Worm (Caenorhabditis elegans) whole organism, early embryonic: ENCODE data around the gene nhr-202.

Experiments
- ama-1 ChIP-seq: fragments of 150-350 bp; optimal IDR thresholded peaks from 2 replicates; lab custom pipeline; 2014
- ceh-36 ChIP-seq: sonication (generic microtip); optimal IDR thresholded peaks from 2 replicates; lab custom pipeline; 2016; ENCODE audit warnings: missing genetic modification characterization, inconsistent platforms, missing compliant biosample characterization
- flt-1 ChIP-seq: fragments of 200-800 bp; sonication (Bioruptor generic); IDR thresholded peaks from 2 replicates; pipeline ENCODE4 v1.3.6; 2022; ENCODE audit warnings: missing genetic modification characterization, missing compliant biosample characterization
- hmg-4 ChIP-seq: fragments of 200-800 bp; sonication (Bioruptor generic); optimal IDR thresholded peaks from 2 replicates; lab custom pipeline; 2018; ENCODE audit warnings: mild to moderate bottlenecking, missing genetic modification characterization, missing compliant biosample characterization
- hnd-1 ChIP-seq: sonication (generic microtip); optimal IDR thresholded peaks from 2 replicates; lab custom pipeline; 2016; ENCODE audit warnings: missing genetic modification characterization, missing compliant biosample characterization
- scrt-1 ChIP-seq: fragments of 200-800 bp; sonication (Bioruptor generic); IDR thresholded peaks from 2 replicates; pipeline ENCODE4 v1.3.6; 2022; ENCODE audit warnings: missing genetic modification characterization, missing compliant biosample characterization
- tra-4 ChIP-seq: sonication (generic microtip); optimal IDR thresholded peaks from 2 replicates; lab custom pipeline; 2017; ENCODE audit warnings: missing genetic modification characterization, missing compliant biosample characterization

DNA sequence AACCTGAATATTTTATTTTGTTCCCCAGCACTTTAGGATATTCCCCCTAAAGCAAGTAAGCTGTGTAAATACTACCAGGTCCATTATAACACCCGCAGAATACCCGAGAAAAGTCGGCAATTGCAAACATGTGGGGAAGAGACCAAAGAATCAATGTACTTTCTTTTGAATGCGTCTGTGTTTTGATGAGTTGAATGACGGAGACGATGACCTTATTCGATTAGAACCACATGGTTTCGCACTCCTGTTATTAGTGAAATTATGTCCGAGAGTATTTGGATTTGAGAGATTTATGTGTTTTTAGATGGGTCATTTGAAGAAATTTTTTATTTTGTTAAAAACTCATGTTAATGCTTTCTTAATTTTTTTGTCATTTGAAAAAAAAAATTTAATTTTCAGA lies 3.0 kb downstream of the nhr-202 start:
- TF ChIP-seq ama-1 (lab: Kevin White, UChicago) (no peak), ceh-36 (tag; lab: Kevin White, UChicago) (no peak), hmg-4 (GFP tag; lab: Kevin White, UChicago) (no peak), hnd-1 (tag; lab: Kevin White, UChicago) (no peak), flt-1 (GFP tag; lab: Robert Waterston, UW) (no peak), scrt-1 (GFP tag; lab: Robert Waterston, UW) (no peak), tra-4 (no peak)
